Worm (Caenorhabditis elegans): ENCODE results near the gene Y11D7A.19.
A peak's percentile ranks its signal among the peaks of the same experiment; 100 is the strongest.

Gene Y11D7A.19

ce11 chrIV:9267581-9267980 is 1.2 kb upstream of the Y11D7A.19 start:
- no peak for TF ChIP-seq lin-13 (GFP tag; optimal IDR thresholded peaks at IDR 0.05)
- peak; percentile 56 for TF ChIP-seq blmp-1 (tag; optimal IDR thresholded peaks at IDR 0.05)
- no peak for TF ChIP-seq nhr-85 (tag)
- no peak for TF ChIP-seq ztf-11 (tag; optimal IDR thresholded peaks at IDR 0.05)
- TF ChIP-seq isw-1 (GFP tag; IDR thresholded peaks at IDR 0.05) = no peak

- TF ChIP-seq C04F5.9 (tag; optimal IDR thresholded peaks at IDR 0.05) = no peak
- TF ChIP-seq unc-30 (tag; optimal IDR thresholded peaks at IDR 0.05) = no peak
- TF ChIP-seq fkh-4 (tag; optimal IDR thresholded peaks at IDR 0.05; ENCODE audit: borderline replicate concordance) = no peak
- no peak for TF ChIP-seq rnt-1 (tag; optimal IDR thresholded peaks at IDR 0.05)
- TF ChIP-seq nhr-77 (tag; optimal IDR thresholded peaks at IDR 0.05) = no peak
- TF ChIP-seq ets-5 (GFP tag; IDR thresholded peaks at IDR 0.05) = no peak
- no peak for TF ChIP-seq xbp-1 (tag; optimal IDR thresholded peaks at IDR 0.05)
- no peak for TF ChIP-seq Y116A8C.19 (tag; optimal IDR thresholded peaks at IDR 0.05; ENCODE audit: borderline replicate concordance)
- no peak for TF ChIP-seq sup-37 (GFP tag; optimal IDR thresholded peaks at IDR 0.05)
- no peak for TF ChIP-seq isw-1 (GFP tag; IDR thresholded peaks at IDR 0.05)
- TF ChIP-seq C34B4.2 (tag; optimal IDR thresholded peaks at IDR 0.05) = no peak
- no peak for TF ChIP-seq aly-2 (tag; optimal IDR thresholded peaks at IDR 0.05)
- no peak for TF ChIP-seq F16B12.6 (tag; optimal IDR thresholded peaks at IDR 0.05)
- no peak for TF ChIP-seq ceh-8 (GFP tag; optimal IDR thresholded peaks at IDR 0.05)
- TF ChIP-seq fkh-8 (tag; optimal IDR thresholded peaks at IDR 0.05) = no peak
- TF ChIP-seq lin-14 (GFP tag; optimal IDR thresholded peaks at IDR 0.05) = no peak
- TF ChIP-seq unc-130 (tag; optimal IDR thresholded peaks at IDR 0.05) = no peak
Observed at ce11 chrIV:9264513-9264912, 1.9 kb downstream of the Y11D7A.19 start.

ce11 chrIV:9263812-9264320 is 2.5 kb downstream of the Y11D7A.19 start, which contains the start of gene flh-1:
flh-1 (minus strand) TSS chrIV:9264270.
- no peak for TF ChIP-seq fkh-8 (tag; optimal IDR thresholded peaks at IDR 0.05)
- no peak for TF ChIP-seq hlh-17 (GFP tag; optimal IDR thresholded peaks at IDR 0.05; ENCODE audit: borderline replicate concordance)
- TF ChIP-seq efl-1 (optimal IDR thresholded peaks at IDR 0.05) = no peak
- no peak for TF ChIP-seq efl-1 (GFP tag; optimal IDR thresholded peaks at IDR 0.05 in 1 of 2)
- no peak for TF ChIP-seq unc-86 (tag; optimal IDR thresholded peaks at IDR 0.05)
- TF ChIP-seq dsc-1 (tag; optimal IDR thresholded peaks at IDR 0.05) = no peak
- no peak for TF ChIP-seq hlh-4 (tag; optimal IDR thresholded peaks at IDR 0.05)
- TF ChIP-seq lin-13 (GFP tag; optimal IDR thresholded peaks at IDR 0.05) = no peak

- TF ChIP-seq tbx-2 (tag; optimal IDR thresholded peaks at IDR 0.05) (no peak), unc-86 (tag; optimal IDR thresholded peaks at IDR 0.05) (no peak), C16A3.4 (tag; optimal IDR thresholded peaks at IDR 0.05) (no peak), nhr-47 (tag; optimal IDR thresholded peaks at IDR 0.05) (no peak), fkh-8 (tag; optimal IDR thresholded peaks at IDR 0.05) (no peak), vab-15 (tag; optimal IDR thresholded peaks at IDR 0.05) (no peak), mep-1 (tag; optimal IDR thresholded peaks at IDR 0.05) (no peak), mef-2 (tag; optimal IDR thresholded peaks at IDR 0.05) (no peak), egl-13 (tag; optimal IDR thresholded peaks at IDR 0.05) (no peak), nhr-12 (tag; optimal IDR thresholded peaks at IDR 0.05) (no peak), ces-1 (GFP tag; optimal IDR thresholded peaks at IDR 0.05) (no peak), ceh-8 (GFP tag; optimal IDR thresholded peaks at IDR 0.05) (no peak), elt-3 (tag; optimal IDR thresholded peaks at IDR 0.05) (no peak), ceh-90 (tag; optimal IDR thresholded peaks at IDR 0.05) (no peak)
Observed at ce11 chrIV:9262295-9262694, 4.1 kb downstream of the Y11D7A.19 start.
